Worm (Caenorhabditis elegans) whole organism, L3 larva: ENCODE data around the gene srw-24.

Experiments
- R02D3.7 ChIP-seq: fragments of 150-350 bp; optimal IDR thresholded peaks from 2 replicates; lab custom pipeline; 2014; ENCODE audit warnings: missing biosample characterization, missing genetic modification characterization
- ZK546.5 ChIP-seq: sonication (generic microtip); optimal IDR thresholded peaks from 2 replicates; lab custom pipeline; 2017; ENCODE audit warnings: missing biosample characterization, missing genetic modification characterization
- aly-2 ChIP-seq: fragments of 150-350 bp; optimal IDR thresholded peaks from 2 replicates; lab custom pipeline; 2014; ENCODE audit warnings: missing biosample characterization, missing genetic modification characterization
- ama-1 ChIP-seq: fragments of 150-350 bp; optimal IDR thresholded peaks from 2 replicates; lab custom pipeline; 2018
- ceh-16 ChIP-seq: sonication (generic microtip); optimal IDR thresholded peaks from 2 replicates; lab custom pipeline; 2017; ENCODE audit warnings: missing biosample characterization, missing genetic modification characterization
- ceh-28 ChIP-seq: fragments of 150-350 bp; optimal IDR thresholded peaks from 2 replicates; lab custom pipeline; 2014; ENCODE audit warnings: missing biosample characterization, missing genetic modification reagents, missing genetic modification characterization
- ceh-82 ChIP-seq: fragments of 150-350 bp; optimal IDR thresholded peaks from 2 replicates; lab custom pipeline; 2014; ENCODE audit warnings: missing biosample characterization, missing genetic modification characterization
- ceh-9 ChIP-seq: sonication (generic microtip); optimal IDR thresholded peaks from 2 replicates; lab custom pipeline; 2018; ENCODE audit warnings: missing biosample characterization, missing genetic modification characterization
- daf-12 ChIP-seq: fragments of 150-350 bp; optimal IDR thresholded peaks from 2 replicates; lab custom pipeline; 2014; ENCODE audit warnings: missing biosample characterization, missing genetic modification reagents, missing genetic modification characterization
- egl-27 ChIP-seq: sonication (generic microtip); optimal IDR thresholded peaks from 4 replicates; lab custom pipeline; 2017; ENCODE audit warnings: missing biosample characterization, missing genetic modification reagents, missing genetic modification characterization
- egl-5 ChIP-seq: fragments of 150-350 bp; optimal IDR thresholded peaks from 2 replicates; lab custom pipeline; 2017; ENCODE audit warnings: missing biosample characterization, missing genetic modification reagents, missing genetic modification characterization, inconsistent platforms
- elt-1 ChIP-seq: fragments of 150-350 bp; optimal IDR thresholded peaks from 2 replicates; lab custom pipeline; 2014; ENCODE audit warnings: missing biosample characterization, missing genetic modification characterization
- elt-2 ChIP-seq: sonication (generic microtip); optimal IDR thresholded peaks from 2 replicates; lab custom pipeline; 2016; ENCODE audit warnings: missing genetic modification reagents, mild to moderate bottlenecking, missing genetic modification characterization, missing compliant biosample characterization
- elt-3 ChIP-seq, 3 experiments: fragments of 150-350 bp in 1 of 3; sonication (generic microtip) in 2 of 3; optimal IDR thresholded peaks; 2 replicates in 2 of 3; 4 replicates in 1 of 3; lab custom pipeline; 2014 to 2017; ENCODE audit warnings: missing biosample characterization in 3 of 3, missing genetic modification characterization in 3 of 3
- eor-1 ChIP-seq, 2 experiments: fragments of 150-350 bp; optimal IDR thresholded peaks; 2 replicates each; lab custom pipeline; 2014 to 2018; ENCODE audit warnings: missing biosample characterization in 2 of 2, missing genetic modification characterization in 2 of 2
- fkh-10 ChIP-seq: sonication (generic microtip); optimal IDR thresholded peaks from 2 replicates; lab custom pipeline; 2017; ENCODE audit warnings: missing biosample characterization, missing genetic modification reagents, missing genetic modification characterization
- fkh-2 ChIP-seq: fragments of 150-350 bp; optimal IDR thresholded peaks from 2 replicates; lab custom pipeline; 2014; ENCODE audit warnings: missing biosample characterization, missing genetic modification reagents, missing genetic modification characterization
- fos-1 ChIP-seq: fragments of 150-350 bp; optimal IDR thresholded peaks from 2 replicates; lab custom pipeline; 2014; ENCODE audit warnings: missing biosample characterization, missing genetic modification characterization
- hmg-11 ChIP-seq: sonication (generic microtip); optimal IDR thresholded peaks from 2 replicates; lab custom pipeline; 2016; ENCODE audit warnings: missing genetic modification characterization, missing compliant biosample characterization
- jun-1 ChIP-seq: fragments of 150-350 bp; optimal IDR thresholded peaks from 2 replicates; lab custom pipeline; 2014; ENCODE audit warnings: missing biosample characterization, missing genetic modification reagents, missing genetic modification characterization
- lin-15B ChIP-seq: fragments of 150-350 bp; optimal IDR thresholded peaks from 2 replicates; lab custom pipeline; 2014; ENCODE audit warnings: missing biosample characterization, missing genetic modification characterization
- lin-39 ChIP-seq: fragments of 150-350 bp; optimal IDR thresholded peaks from 2 replicates; lab custom pipeline; 2018; ENCODE audit warnings: missing biosample characterization, missing genetic modification reagents, missing genetic modification characterization
- lsy-12 ChIP-seq: sonication (generic microtip); optimal IDR thresholded peaks from 2 replicates; lab custom pipeline; 2016; ENCODE audit warnings: mild to moderate bottlenecking, missing genetic modification characterization, missing compliant biosample characterization
- mdl-1 ChIP-seq: fragments of 150-350 bp; optimal IDR thresholded peaks from 2 replicates; lab custom pipeline; 2014; ENCODE audit warnings: missing biosample characterization, missing genetic modification characterization
- mml-1 ChIP-seq: fragments of 150-350 bp; sonication (generic microtip); optimal IDR thresholded peaks from 3 replicates; lab custom pipeline; 2014; ENCODE audit warnings: missing biosample characterization, missing genetic modification characterization
- nfya-1 ChIP-seq: sonication (generic microtip); optimal IDR thresholded peaks from 2 replicates; lab custom pipeline; 2017; ENCODE audit warnings: missing genetic modification characterization, mild to moderate bottlenecking, missing compliant biosample characterization, antibody characterized with exemption, moderate library complexity; ENCODE audit not compliant: insufficient read depth
- nhr-11 ChIP-seq: fragments of 150-350 bp; optimal IDR thresholded peaks from 2 replicates; lab custom pipeline; 2014; ENCODE audit warnings: missing biosample characterization, missing genetic modification characterization
- nhr-12 ChIP-seq: fragments of 150-350 bp; optimal IDR thresholded peaks from 2 replicates; lab custom pipeline; 2014; ENCODE audit warnings: missing biosample characterization, missing genetic modification characterization
- nhr-23 ChIP-seq: fragments of 150-350 bp; optimal IDR thresholded peaks from 2 replicates; lab custom pipeline; 2014; ENCODE audit warnings: missing biosample characterization, missing genetic modification reagents, missing genetic modification characterization
- nhr-237 ChIP-seq: fragments of 150-350 bp; optimal IDR thresholded peaks from 2 replicates; lab custom pipeline; 2014; ENCODE audit warnings: missing biosample characterization, missing genetic modification characterization
- nhr-25 ChIP-seq: sonication (generic microtip); optimal IDR thresholded peaks from 2 replicates; lab custom pipeline; 2017; ENCODE audit warnings: missing biosample characterization, missing genetic modification characterization
- nhr-28 ChIP-seq: fragments of 150-350 bp; optimal IDR thresholded peaks from 2 replicates; lab custom pipeline; 2014; ENCODE audit warnings: missing biosample characterization, missing genetic modification characterization
- nhr-43 ChIP-seq: sonication (generic microtip); optimal IDR thresholded peaks from 2 replicates; lab custom pipeline; 2016; ENCODE audit warnings: mild to moderate bottlenecking, missing genetic modification characterization, missing compliant biosample characterization; ENCODE audit not compliant: poor library complexity, severe bottlenecking
- nhr-67 ChIP-seq: fragments of 150-350 bp; optimal IDR thresholded peaks from 2 replicates; lab custom pipeline; 2014; ENCODE audit warnings: missing biosample characterization, missing genetic modification characterization
- nhr-76 ChIP-seq: fragments of 150-350 bp; sonication (generic microtip); optimal IDR thresholded peaks from 5 replicates; lab custom pipeline; 2014; ENCODE audit warnings: missing biosample characterization, missing genetic modification characterization
- nhr-77 ChIP-seq: fragments of 150-350 bp; optimal IDR thresholded peaks from 2 replicates; lab custom pipeline; 2014; ENCODE audit warnings: missing biosample characterization, missing genetic modification characterization
- pha-4 ChIP-seq: fragments of 150-350 bp; optimal IDR thresholded peaks from 2 replicates; lab custom pipeline; 2014; ENCODE audit warnings: missing biosample characterization, missing genetic modification reagents, missing genetic modification characterization
- pqm-1 ChIP-seq: fragments of 150-350 bp; optimal IDR thresholded peaks from 2 replicates; lab custom pipeline; 2017; ENCODE audit warnings: missing biosample characterization, missing genetic modification characterization, inconsistent platforms
- sea-2 ChIP-seq: fragments of 150-350 bp; sonication (generic microtip); optimal IDR thresholded peaks from 4 replicates; lab custom pipeline; 2014; ENCODE audit warnings: missing biosample characterization, missing genetic modification reagents, missing genetic modification characterization
- skn-1 ChIP-seq: fragments of 150-350 bp; optimal IDR thresholded peaks from 2 replicates; lab custom pipeline; 2014; ENCODE audit warnings: missing biosample characterization, missing genetic modification characterization
- snpc-4 ChIP-seq: fragments of 150-350 bp; optimal IDR thresholded peaks from 2 replicates; lab custom pipeline; 2014; ENCODE audit warnings: missing biosample characterization, missing genetic modification characterization
- tbx-2 ChIP-seq: sonication (generic microtip); optimal IDR thresholded peaks from 2 replicates; lab custom pipeline; 2016; ENCODE audit warnings: mild to moderate bottlenecking, missing genetic modification characterization, missing compliant biosample characterization
- unc-39 ChIP-seq: sonication (generic microtip); optimal IDR thresholded peaks from 4 replicates; lab custom pipeline; 2017; ENCODE audit warnings: missing biosample characterization, missing genetic modification characterization
- unc-62 ChIP-seq: fragments of 150-350 bp; sonication (generic microtip); optimal IDR thresholded peaks from 4 replicates; lab custom pipeline; 2014; ENCODE audit warnings: missing biosample characterization, missing genetic modification reagents, missing genetic modification characterization
- zag-1 ChIP-seq: fragments of 150-350 bp; optimal IDR thresholded peaks from 2 replicates; lab custom pipeline; 2014; ENCODE audit warnings: missing biosample characterization, missing genetic modification characterization
- ztf-11 ChIP-seq: fragments of 150-350 bp; optimal IDR thresholded peaks from 2 replicates; lab custom pipeline; 2014; ENCODE audit warnings: missing biosample characterization, missing genetic modification characterization
- ztf-4 ChIP-seq: fragments of 150-350 bp; optimal IDR thresholded peaks from 2 replicates; lab custom pipeline; 2014; ENCODE audit warnings: missing biosample characterization, missing genetic modification characterization

srw-24 gene

DNA sequence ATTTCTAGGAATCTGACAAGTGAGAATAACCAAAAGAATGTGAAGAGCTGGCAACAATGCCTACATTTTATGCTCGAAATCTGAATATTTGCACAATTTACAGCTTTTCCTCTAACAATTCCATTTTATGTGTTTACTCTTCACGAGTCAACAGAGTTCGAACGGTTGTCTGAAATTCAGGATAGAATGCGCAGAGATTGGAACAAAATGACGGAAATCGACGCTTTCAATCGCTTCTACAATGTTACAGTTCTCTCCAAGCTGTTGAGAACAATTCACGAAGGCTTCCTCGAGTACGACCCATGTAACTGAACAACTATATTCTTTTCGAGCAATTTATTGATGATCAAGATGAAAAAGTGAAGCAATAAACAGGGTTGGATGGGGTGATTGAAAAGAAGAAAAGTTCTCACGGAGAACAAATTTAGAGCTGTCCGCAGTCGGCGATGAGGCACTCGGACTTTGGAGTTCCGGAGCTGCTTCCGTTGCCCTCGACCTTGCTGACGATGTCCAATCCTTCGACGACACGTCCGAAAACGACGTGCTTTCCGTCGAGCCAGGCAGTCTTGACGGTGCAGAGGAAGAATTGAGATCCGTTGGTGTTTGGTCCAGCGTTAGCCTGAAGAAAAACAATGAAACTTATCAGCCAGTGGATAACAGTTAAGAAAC lies 37.4 kb upstream of the srw-24 start, which contains the start of gene Y75B12B.3:
Y75B12B.3 (minus strand) TSS at position 21 of the 669 bp plus-strand sequence.
- TF ChIP-seq egl-27 (tag; lab: Kevin White, UChicago): no peak
- peak; percentile 46 for TF ChIP-seq pha-4 (tag; lab: Kevin White, UChicago)
- peak; percentile 86 for TF ChIP-seq ama-1
- peak; percentile 31 for TF ChIP-seq nhr-25 (tag; lab: Kevin White, UChicago)

DNA sequence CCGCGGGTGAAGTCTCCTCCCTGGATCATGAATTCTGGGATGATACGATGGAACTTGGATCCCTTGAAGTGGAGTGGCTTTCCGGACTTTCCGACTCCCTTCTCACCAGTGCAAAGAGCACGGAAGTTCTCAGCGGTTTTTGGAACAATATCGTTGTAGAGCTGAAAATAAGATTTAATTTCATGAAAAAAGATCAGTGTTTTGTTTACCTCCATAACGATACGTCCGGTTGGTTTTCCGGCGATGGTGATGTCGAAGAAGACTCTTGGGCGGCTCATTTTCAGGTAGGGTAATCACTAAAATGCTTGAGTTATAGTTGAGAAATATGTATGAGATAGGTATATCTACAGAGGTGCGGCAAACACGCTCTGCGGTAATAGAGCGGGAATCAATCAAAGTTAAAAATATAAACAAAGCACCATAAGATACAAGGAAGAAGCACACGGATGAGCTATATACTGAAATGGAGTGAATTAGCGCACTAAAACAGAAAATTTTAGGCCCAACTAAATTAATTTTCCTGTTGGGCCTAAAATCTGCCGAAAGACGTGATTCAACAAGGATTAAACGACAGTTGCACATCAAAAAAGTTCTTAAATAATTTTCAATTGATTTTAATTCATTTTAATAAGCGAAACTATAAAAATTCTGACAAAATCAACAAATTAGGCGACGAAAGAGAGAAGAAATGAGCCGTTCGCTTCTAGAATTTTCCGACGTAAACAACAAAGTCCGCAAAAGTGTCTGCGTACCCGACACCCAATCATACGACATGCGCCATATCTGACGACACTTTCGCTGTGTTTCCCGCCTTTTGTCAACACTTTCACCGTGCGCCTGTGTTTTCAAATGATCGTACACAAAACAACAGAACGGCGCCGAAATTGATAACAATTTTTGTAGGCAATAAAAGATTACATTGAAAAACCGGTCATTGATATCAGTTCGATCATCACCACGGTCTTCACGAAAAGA lies 36.4 kb upstream of the srw-24 start, which contains the start of the genes cyn-7 and bath-36:
cyn-7 (minus strand) TSS at position 296 of the 975 bp plus-strand sequence.
bath-36 (plus strand) TSS at position 806 of the 975 bp plus-strand sequence.
- no peak for TF ChIP-seq nhr-237 (tag; lab: Kevin White, UChicago)
- no peak for TF ChIP-seq ztf-4 (tag; lab: Kevin White, UChicago)
- TF ChIP-seq egl-5: peak; percentile 51
- TF ChIP-seq jun-1: peak; percentile 86
- TF ChIP-seq sea-2 (GFP tag; lab: Kevin White, UChicago): no peak
- TF ChIP-seq pha-4 (tag; lab: Kevin White, UChicago): peak; percentile 97
- peak; percentile 74 for TF ChIP-seq nfya-1
- no peak for TF ChIP-seq nhr-67 (tag; lab: Kevin White, UChicago)
- no peak for TF ChIP-seq ceh-82 (tag; lab: Kevin White, UChicago)
- peak; percentile 85 for TF ChIP-seq lin-15B (tag; lab: Kevin White, UChicago)
- peak; percentile 92 for TF ChIP-seq elt-2
- no peak for TF ChIP-seq fos-1 (tag; lab: Kevin White, UChicago)
- peak; percentile 0 for TF ChIP-seq nhr-77 (tag; lab: Kevin White, UChicago)
- no peak for TF ChIP-seq nhr-76 (tag; lab: Kevin White, UChicago)
- TF ChIP-seq unc-62 (GFP tag; lab: Kevin White, UChicago): no peak
- TF ChIP-seq mml-1 (tag; lab: Kevin White, UChicago): no peak
- TF ChIP-seq nhr-43 (tag; lab: Kevin White, UChicago): peak; percentile 76
- TF ChIP-seq zag-1: no peak
- no peak for TF ChIP-seq nhr-28 (tag; lab: Kevin White, UChicago)
- no peak for TF ChIP-seq fkh-10 (GFP tag; lab: Kevin White, UChicago)
- peak; percentile 59 for TF ChIP-seq snpc-4
- no peak for TF ChIP-seq lin-39 (tag; lab: Kevin White, UChicago)
- peak; percentile 79 for TF ChIP-seq nhr-25 (tag; lab: Kevin White, UChicago)
- no peak for TF ChIP-seq nhr-11
- no peak for TF ChIP-seq elt-3 (tag; optimal IDR thresholded peaks at IDR 0.05; lab: Kevin White, UChicago)
- TF ChIP-seq pqm-1 (tag; lab: Kevin White, UChicago): peak; percentile 73
- no peak for TF ChIP-seq eor-1 (tag; optimal IDR thresholded peaks at IDR 0.05; lab: Kevin White, UChicago)
- peak; percentile 47 for TF ChIP-seq ceh-28 (tag; lab: Kevin White, UChicago)
- TF ChIP-seq ama-1: no peak
- peak; percentile 68 for TF ChIP-seq hmg-11 (tag; lab: Kevin White, UChicago)
- no peak for TF ChIP-seq aly-2 (tag; lab: Kevin White, UChicago)
- no peak for TF ChIP-seq mdl-1 (tag; lab: Kevin White, UChicago)
- no peak for TF ChIP-seq elt-1
- TF ChIP-seq ceh-9 (tag; lab: Kevin White, UChicago): no peak
- no peak for TF ChIP-seq skn-1 (tag; lab: Kevin White, UChicago)
- TF ChIP-seq daf-12 (tag; lab: Kevin White, UChicago): no peak
- peak; percentile 69 for TF ChIP-seq lsy-12 (tag; lab: Kevin White, UChicago)
- TF ChIP-seq ceh-16: no peak
- TF ChIP-seq ZK546.5 (tag; lab: Kevin White, UChicago): no peak
- TF ChIP-seq R02D3.7 (tag; lab: Kevin White, UChicago): peak; percentile 7
- TF ChIP-seq unc-39 (tag; lab: Kevin White, UChicago): no peak
- no peak for TF ChIP-seq nhr-12
- peak; percentile 49 for TF ChIP-seq egl-27 (tag; lab: Kevin White, UChicago)
- TF ChIP-seq fkh-2 (tag; lab: Kevin White, UChicago): no peak
- TF ChIP-seq nhr-23: peak; percentile 74
- TF ChIP-seq tbx-2 (tag; lab: Kevin White, UChicago): peak; percentile 68
- TF ChIP-seq ztf-11 (tag; lab: Kevin White, UChicago): no peak
